Worm (Caenorhabditis elegans) whole organism, L2 larva: ENCODE measurements around the gene hap-1.

Experiments used
- aly-2 ChIP-seq: fragments of 150-350 bp; optimal IDR thresholded peaks from 2 replicates; lab custom pipeline; 2014; ENCODE audit warnings: missing biosample characterization, missing genetic modification characterization
- ama-1 ChIP-seq: fragments of 150-350 bp; optimal IDR thresholded peaks from 2 replicates; lab custom pipeline; 2018; ENCODE audit warnings: inconsistent platforms
- ceh-82 ChIP-seq: fragments of 150-350 bp; optimal IDR thresholded peaks from 2 replicates; lab custom pipeline; 2014; ENCODE audit warnings: missing biosample characterization, missing genetic modification characterization
- egl-27 ChIP-seq: sonication (generic microtip); optimal IDR thresholded peaks from 3 replicates; lab custom pipeline; 2017; ENCODE audit warnings: missing biosample characterization, missing genetic modification reagents, missing genetic modification characterization
- elt-1 ChIP-seq: fragments of 150-350 bp; optimal IDR thresholded peaks from 2 replicates; lab custom pipeline; 2014; ENCODE audit warnings: missing biosample characterization, missing genetic modification characterization
- elt-3 ChIP-seq: sonication (generic microtip); optimal IDR thresholded peaks from 2 replicates; lab custom pipeline; 2017; ENCODE audit warnings: missing biosample characterization, missing genetic modification characterization
- lin-39 ChIP-seq: fragments of 150-350 bp; optimal IDR thresholded peaks from 2 replicates; lab custom pipeline; 2014; ENCODE audit warnings: missing biosample characterization, missing genetic modification reagents, missing genetic modification characterization
- nhr-12 ChIP-seq: fragments of 150-350 bp; optimal IDR thresholded peaks from 2 replicates; lab custom pipeline; 2014; ENCODE audit warnings: missing biosample characterization, missing genetic modification characterization
- snpc-4 ChIP-seq: fragments of 150-350 bp; optimal IDR thresholded peaks from 2 replicates; lab custom pipeline; 2014; ENCODE audit warnings: missing biosample characterization, missing genetic modification characterization
- ztf-1 ChIP-seq: fragments of 200-800 bp; sonication (Bioruptor generic); conservative IDR thresholded peaks from 2 replicates; pipeline ENCODE4 v1.3.6; 2022; ENCODE audit warnings: missing genetic modification characterization, missing compliant biosample characterization

- TF ChIP-seq ceh-82 (no peak), ztf-1 (GFP tag; lab: Robert Waterston, UW) (no peak), elt-1 (no peak), lin-39 (tag; lab: Kevin White, UChicago) (no peak), aly-2 (no peak), elt-3 (tag; lab: Kevin White, UChicago) (no peak), nhr-12 (tag; lab: Kevin White, UChicago) (no peak), egl-27 (tag; lab: Kevin White, UChicago) (no peak), ama-1 (no peak), snpc-4 (tag; lab: Kevin White, UChicago) (no peak)
These were observed 47.2 kb downstream of the hap-1 start, which contains the start of gene pqe-1 for ce11 chrIII:5310940-5311339.
